Worm (Caenorhabditis elegans): ENCODE data around the gene Y105C5B.5.

Y105C5B.5 gene

ce11 chrIV:15872633-15873032 is 28.4 kb downstream of the Y105C5B.5 start, which contains the start of gene gcy-25:
TSS of gene gcy-25 (plus strand) at chrIV:15872933.
- TF ChIP-seq cnd-1 (tag; optimal IDR thresholded peaks at IDR 0.05), result no peak
- TF ChIP-seq ceh-39 (tag; optimal IDR thresholded peaks at IDR 0.05), result no peak
- no peak for TF ChIP-seq lin-32 (GFP tag; optimal IDR thresholded peaks at IDR 0.05)
- TF ChIP-seq blmp-1 (tag; optimal IDR thresholded peaks at IDR 0.05), result no peak
- no peak for TF ChIP-seq snpc-4 (tag; optimal IDR thresholded peaks at IDR 0.05)
- TF ChIP-seq mep-1 (tag; optimal IDR thresholded peaks at IDR 0.05), result no peak
- TF ChIP-seq unc-62 (GFP tag; optimal IDR thresholded peaks at IDR 0.05), result no peak
- no peak for TF ChIP-seq mab-5 (tag; optimal IDR thresholded peaks at IDR 0.05)
- TF ChIP-seq zip-8 (tag; optimal IDR thresholded peaks at IDR 0.05), result no peak
- no peak for TF ChIP-seq bed-3 (GFP tag; optimal IDR thresholded peaks at IDR 0.05)
- TF ChIP-seq nhr-237 (tag; optimal IDR thresholded peaks at IDR 0.05), result no peak
- no peak for TF ChIP-seq sem-2 (GFP tag; optimal IDR thresholded peaks at IDR 0.05)
- no peak for TF ChIP-seq flh-1 (GFP tag; optimal IDR thresholded peaks at IDR 0.05)
- TF ChIP-seq pha-4 (tag; optimal IDR thresholded peaks at IDR 0.05), result no peak
- no peak for TF ChIP-seq sptf-1 (tag; optimal IDR thresholded peaks at IDR 0.05)
- no peak for TF ChIP-seq unc-39 (tag; optimal IDR thresholded peaks at IDR 0.05)
- TF ChIP-seq ham-2 (GFP tag; optimal IDR thresholded peaks at IDR 0.05), result no peak

ce11 chrIV:15870356-15870755 is 30.7 kb downstream of the Y105C5B.5 start, which contains the start of gene Y105C5B.1:
TSS of gene Y105C5B.1 (plus strand) at chrIV:15870656.
- TF ChIP-seq tbx-8 (GFP tag; optimal IDR thresholded peaks at IDR 0.05) (no peak), ces-1 (GFP tag; optimal IDR thresholded peaks at IDR 0.05) (no peak), lsy-2 (tag; optimal IDR thresholded peaks at IDR 0.05) (no peak), nhr-76 (tag; optimal IDR thresholded peaks at IDR 0.05) (no peak), ztf-11 (tag; optimal IDR thresholded peaks at IDR 0.05) (no peak), elt-1 (tag; optimal IDR thresholded peaks at IDR 0.05; ENCODE audit: borderline replicate concordance, insufficient read depth) (no peak), cnd-1 (tag; optimal IDR thresholded peaks at IDR 0.05) (no peak), zip-8 (tag; optimal IDR thresholded peaks at IDR 0.05) (no peak), hlh-1 (tag; optimal IDR thresholded peaks at IDR 0.05) (no peak), mab-5 (tag; optimal IDR thresholded peaks at IDR 0.05) (no peak), nhr-2 (tag; optimal IDR thresholded peaks at IDR 0.05) (no peak), ham-2 (GFP tag; optimal IDR thresholded peaks at IDR 0.05) (no peak), M03D4.4 (tag; optimal IDR thresholded peaks at IDR 0.05) (no peak), nhr-12 (tag; optimal IDR thresholded peaks at IDR 0.05) (no peak), pha-4 (tag; optimal IDR thresholded peaks at IDR 0.05) (no peak), snpc-4 (tag; optimal IDR thresholded peaks at IDR 0.05) (no peak)

- no peak for TF ChIP-seq unc-39 (tag; optimal IDR thresholded peaks at IDR 0.05)
- no peak for TF ChIP-seq mab-5 (tag; optimal IDR thresholded peaks at IDR 0.05)
- TF ChIP-seq sptf-1 (tag; optimal IDR thresholded peaks at IDR 0.05), result no peak
- no peak for TF ChIP-seq sem-2 (GFP tag; optimal IDR thresholded peaks at IDR 0.05)
Measured at ce11 chrIV:15868288-15868687, 32.7 kb downstream of the Y105C5B.5 start.

- TF ChIP-seq sptf-1 (tag; optimal IDR thresholded peaks at IDR 0.05) (no peak), ces-1 (GFP tag; optimal IDR thresholded peaks at IDR 0.05) (no peak), pha-4 (tag; optimal IDR thresholded peaks at IDR 0.05) (no peak), mep-1 (tag; optimal IDR thresholded peaks at IDR 0.05) (no peak), lsy-2 (tag; optimal IDR thresholded peaks at IDR 0.05) (no peak), nhr-237 (tag; optimal IDR thresholded peaks at IDR 0.05) (no peak), ztf-11 (tag; optimal IDR thresholded peaks at IDR 0.05) (no peak), nhr-2 (tag; optimal IDR thresholded peaks at IDR 0.05) (no peak)
Measured at ce11 chrIV:15861499-15861898, 39.5 kb downstream of the Y105C5B.5 start.

- TF ChIP-seq pha-4 (tag; optimal IDR thresholded peaks at IDR 0.05) (no peak), ceh-83 (GFP tag; optimal IDR thresholded peaks at IDR 0.05) (no peak), snpc-4 (tag; optimal IDR thresholded peaks at IDR 0.05) (no peak), blmp-1 (tag; optimal IDR thresholded peaks at IDR 0.05) (no peak), elt-1 (tag; optimal IDR thresholded peaks at IDR 0.05; ENCODE audit: borderline replicate concordance, insufficient read depth) (no peak), sem-2 (GFP tag; optimal IDR thresholded peaks at IDR 0.05) (no peak), ztf-11 (tag; optimal IDR thresholded peaks at IDR 0.05) (no peak), ham-2 (GFP tag; optimal IDR thresholded peaks at IDR 0.05) (no peak), lin-32 (GFP tag; optimal IDR thresholded peaks at IDR 0.05) (no peak), elt-3 (tag; optimal IDR thresholded peaks at IDR 0.05) (no peak), hlh-1 (tag; optimal IDR thresholded peaks at IDR 0.05) (no peak), sptf-1 (tag; optimal IDR thresholded peaks at IDR 0.05) (no peak), unc-120 (tag; optimal IDR thresholded peaks at IDR 0.05; ENCODE audit: poor library complexity, severe bottlenecking) (no peak), M03D4.4 (tag; optimal IDR thresholded peaks at IDR 0.05) (no peak)
Measured at ce11 chrIV:15853820-15854426, 47.1 kb downstream of the Y105C5B.5 start.

All from whole organism, mixed stage, embryonic.